Worm (Caenorhabditis elegans) whole organism, L1 larva: ENCODE results near the gene mboa-6.

Experiments used
- C16A3.4 ChIP-seq: fragments of 150-350 bp; optimal IDR thresholded peaks from 2 replicates; lab custom pipeline; 2014; ENCODE audit warnings: missing biosample characterization, missing genetic modification characterization
- Y116A8C.19 ChIP-seq: sonication (generic microtip); optimal IDR thresholded peaks from 2 replicates; lab custom pipeline; 2016; ENCODE audit warnings: missing compliant biosample characterization, missing genetic modification characterization, borderline replicate concordance
- ama-1 ChIP-seq: fragments of 150-350 bp; optimal IDR thresholded peaks from 2 replicates; lab custom pipeline; 2014
- ceh-63 ChIP-seq: fragments of 200-800 bp; sonication (Bioruptor generic); optimal IDR thresholded peaks from 2 replicates; lab custom pipeline; 2018; ENCODE audit warnings: mild to moderate bottlenecking, missing genetic modification characterization, missing compliant biosample characterization
- ceh-90 ChIP-seq: sonication (generic microtip); optimal IDR thresholded peaks from 2 replicates; lab custom pipeline; 2016; ENCODE audit warnings: missing genetic modification characterization, missing compliant biosample characterization
- ces-1 ChIP-seq: fragments of 150-350 bp; optimal IDR thresholded peaks from 2 replicates; lab custom pipeline; 2014; ENCODE audit warnings: missing biosample characterization, missing genetic modification reagents, missing genetic modification characterization
- dpl-1 ChIP-seq, 3 experiments: fragments of 150-350 bp in 2 of 3; sonication (generic microtip) in 1 of 3; optimal IDR thresholded peaks; 2 replicates each; lab custom pipeline; 2014 to 2017; ENCODE audit warnings: missing biosample characterization in 3 of 3, missing genetic modification characterization in 3 of 3, missing genetic modification reagents in 3 of 3
- dsc-1 ChIP-seq: sonication (generic microtip); optimal IDR thresholded peaks from 2 replicates; lab custom pipeline; 2016; ENCODE audit warnings: mild to moderate bottlenecking, missing genetic modification characterization, missing compliant biosample characterization
- egl-13 ChIP-seq: sonication (generic microtip); optimal IDR thresholded peaks from 2 replicates; lab custom pipeline; 2016; ENCODE audit warnings: missing genotype, missing genetic modification reagents, missing genetic modification characterization, missing compliant biosample characterization
- egl-27 ChIP-seq, 2 experiments: fragments of 150-350 bp in 1 of 2; sonication (generic microtip); optimal IDR thresholded peaks; 3 replicates each; lab custom pipeline; 2017 to 2018; ENCODE audit warnings: missing biosample characterization in 2 of 2, missing genetic modification characterization in 2 of 2, missing genetic modification reagents in 2 of 2
- elt-2 ChIP-seq: sonication (generic microtip); optimal IDR thresholded peaks from 2 replicates; lab custom pipeline; 2016; ENCODE audit warnings: missing genetic modification characterization, mild to moderate bottlenecking, inconsistent platforms, missing compliant biosample characterization, missing genetic modification reagents
- ets-5 ChIP-seq: fragments of 200-800 bp; sonication (Bioruptor generic); IDR thresholded peaks from 2 replicates; pipeline ENCODE4 v1.3.6; 2022; ENCODE audit warnings: missing genetic modification characterization, missing compliant biosample characterization
- hlh-17 ChIP-seq: fragments of 200-800 bp; sonication (Bioruptor generic); optimal IDR thresholded peaks from 2 replicates; lab custom pipeline; 2018; ENCODE audit warnings: missing genetic modification characterization, mild to moderate bottlenecking, missing compliant biosample characterization, moderate library complexity, borderline replicate concordance
- hpl-2 ChIP-seq: fragments of 150-350 bp; optimal IDR thresholded peaks from 2 replicates; lab custom pipeline; 2014; ENCODE audit warnings: missing biosample characterization, missing genetic modification reagents, missing genetic modification characterization
- irx-1 ChIP-seq: sonication (generic microtip); optimal IDR thresholded peaks from 2 replicates; lab custom pipeline; 2016; ENCODE audit warnings: missing genetic modification characterization, missing compliant biosample characterization
- isw-1 ChIP-seq: fragments of 200-800 bp; sonication (Bioruptor generic); IDR thresholded peaks from 2 replicates; pipeline ENCODE4 v1.3.6; 2022; ENCODE audit warnings: missing genetic modification characterization, missing compliant biosample characterization
- lin-13 ChIP-seq: fragments of 150-350 bp; optimal IDR thresholded peaks from 2 replicates; lab custom pipeline; 2014; ENCODE audit warnings: missing biosample characterization, missing genetic modification reagents, missing genetic modification characterization
- lin-15B ChIP-seq: fragments of 150-350 bp; sonication (generic microtip); optimal IDR thresholded peaks from 3 replicates; lab custom pipeline; 2014; ENCODE audit warnings: missing biosample characterization, missing genetic modification characterization
- lin-35 ChIP-seq, 2 experiments: fragments of 150-350 bp; optimal IDR thresholded peaks; 2 replicates each; lab custom pipeline; 2014; ENCODE audit warnings: missing biosample characterization in 2 of 2, missing genetic modification characterization in 2 of 2, missing genetic modification reagents in 2 of 2
- lin-39 ChIP-seq: fragments of 150-350 bp; optimal IDR thresholded peaks from 2 replicates; lab custom pipeline; 2014; ENCODE audit warnings: missing biosample characterization, missing genetic modification reagents, missing genetic modification characterization
- mef-2 ChIP-seq: fragments of 150-350 bp; optimal IDR thresholded peaks from 2 replicates; lab custom pipeline; 2014; ENCODE audit warnings: missing biosample characterization, missing genetic modification characterization
- mep-1 ChIP-seq: fragments of 150-350 bp; optimal IDR thresholded peaks from 2 replicates; lab custom pipeline; 2014; ENCODE audit warnings: missing biosample characterization, missing genetic modification characterization
- nhr-11 ChIP-seq: fragments of 150-350 bp; optimal IDR thresholded peaks from 2 replicates; lab custom pipeline; 2014; ENCODE audit warnings: missing biosample characterization, missing genetic modification characterization
- nhr-20 ChIP-seq: sonication (generic microtip); optimal IDR thresholded peaks from 2 replicates; lab custom pipeline; 2016; ENCODE audit warnings: mild to moderate bottlenecking, missing genetic modification characterization, missing compliant biosample characterization
- nhr-237 ChIP-seq: fragments of 150-350 bp; optimal IDR thresholded peaks from 2 replicates; lab custom pipeline; 2014; ENCODE audit warnings: missing biosample characterization, missing genetic modification characterization
- nhr-28 ChIP-seq: fragments of 150-350 bp; optimal IDR thresholded peaks from 2 replicates; lab custom pipeline; 2014; ENCODE audit warnings: missing biosample characterization, missing genetic modification characterization
- nhr-47 ChIP-seq: sonication (generic microtip); optimal IDR thresholded peaks from 2 replicates; lab custom pipeline; 2016; ENCODE audit warnings: mild to moderate bottlenecking, missing genetic modification characterization, moderate library complexity, missing compliant biosample characterization
- nhr-76 ChIP-seq: sonication (generic microtip); optimal IDR thresholded peaks from 2 replicates; lab custom pipeline; 2017; ENCODE audit warnings: missing biosample characterization, missing genetic modification characterization
- nhr-85 ChIP-seq: sonication (generic microtip); peaks from one replicate; lab custom pipeline; 2016; ENCODE audit warnings: missing genetic modification characterization, inconsistent platforms, missing compliant biosample characterization
- nhr-90 ChIP-seq: sonication (generic microtip); optimal IDR thresholded peaks from 2 replicates; lab custom pipeline; 2016; ENCODE audit warnings: mild to moderate bottlenecking, missing genetic modification characterization, missing compliant biosample characterization; ENCODE audit not compliant: poor library complexity
- pag-3 ChIP-seq: sonication (generic microtip); optimal IDR thresholded peaks from 2 replicates; lab custom pipeline; 2017; ENCODE audit warnings: missing genetic modification characterization, mild to moderate bottlenecking, missing compliant biosample characterization, antibody characterized with exemption, borderline replicate concordance; ENCODE audit not compliant: insufficient read depth
- pqm-1 ChIP-seq: sonication (generic microtip); optimal IDR thresholded peaks from 3 replicates; lab custom pipeline; 2017; ENCODE audit warnings: missing biosample characterization, missing genetic modification characterization
- sox-4 ChIP-seq: sonication (generic microtip); optimal IDR thresholded peaks from 2 replicates; lab custom pipeline; 2016; ENCODE audit warnings: missing genetic modification characterization, missing compliant biosample characterization
- sup-37 ChIP-seq: fragments of 200-800 bp; sonication (Bioruptor generic); optimal IDR thresholded peaks from 2 replicates; lab custom pipeline; 2018; ENCODE audit warnings: mild to moderate bottlenecking, missing genetic modification characterization, missing compliant biosample characterization
- swsn-7 ChIP-seq: sonication (generic microtip); optimal IDR thresholded peaks from 2 replicates; lab custom pipeline; 2016; ENCODE audit warnings: missing genetic modification characterization, missing compliant biosample characterization
- tbx-2 ChIP-seq: sonication (generic microtip); optimal IDR thresholded peaks from 2 replicates; lab custom pipeline; 2016; ENCODE audit warnings: missing genetic modification characterization, missing compliant biosample characterization
- unc-30 ChIP-seq: sonication (generic microtip); optimal IDR thresholded peaks from 2 replicates; lab custom pipeline; 2017; ENCODE audit warnings: missing biosample characterization, missing genetic modification characterization
- unc-62 ChIP-seq: fragments of 150-350 bp; optimal IDR thresholded peaks from 2 replicates; lab custom pipeline; 2014; ENCODE audit warnings: missing biosample characterization, missing genetic modification reagents, missing genetic modification characterization
- unc-86 ChIP-seq: sonication (generic microtip); optimal IDR thresholded peaks from 2 replicates; lab custom pipeline; 2016; ENCODE audit warnings: missing genetic modification characterization, missing compliant biosample characterization
- unc-98 ChIP-seq: fragments of 200-800 bp; sonication (Bioruptor generic); IDR thresholded peaks from 2 replicates; pipeline ENCODE4 v1.3.6; 2022; ENCODE audit warnings: missing genetic modification characterization, missing compliant biosample characterization
- zag-1 ChIP-seq: fragments of 150-350 bp; optimal IDR thresholded peaks from 2 replicates; lab custom pipeline; 2014; ENCODE audit warnings: missing biosample characterization, missing genetic modification characterization
- zip-4 ChIP-seq: fragments of 200-800 bp; sonication (Bioruptor generic); optimal IDR thresholded peaks from 2 replicates; lab custom pipeline; 2018; ENCODE audit warnings: mild to moderate bottlenecking, missing genetic modification characterization, moderate library complexity, missing compliant biosample characterization
- ztf-4 ChIP-seq: fragments of 150-350 bp; optimal IDR thresholded peaks from 2 replicates; lab custom pipeline; 2014; ENCODE audit warnings: missing biosample characterization, missing genetic modification characterization

The mboa-6 gene

ce11 chrIII:2005729-2006128 is 44.0 kb upstream of the mboa-6 start, which contains the start of gene Y39A3B.1:
Gene Y39A3B.1 (plus strand): TSS chrIII:2006029.
- TF ChIP-seq C16A3.4 (tag; lab: Kevin White, UChicago): no peak
- no peak for TF ChIP-seq tbx-2 (tag; lab: Kevin White, UChicago)
- no peak for TF ChIP-seq nhr-20 (tag; lab: Kevin White, UChicago)
- TF ChIP-seq nhr-47 (tag; lab: Kevin White, UChicago): no peak
- no peak for TF ChIP-seq mep-1
- no peak for TF ChIP-seq nhr-76 (tag; lab: Kevin White, UChicago)
- TF ChIP-seq nhr-85 (tag; lab: Kevin White, UChicago): no peak
- no peak for TF ChIP-seq ces-1 (GFP tag; lab: Kevin White, UChicago)
- no peak for TF ChIP-seq zip-4 (GFP tag; lab: Kevin White, UChicago)
- TF ChIP-seq hlh-17 (GFP tag; lab: Kevin White, UChicago): no peak
- no peak for TF ChIP-seq dpl-1 (GFP tag; optimal IDR thresholded peaks at IDR 0.05; lab: Kevin White, UChicago)
- TF ChIP-seq dsc-1 (tag; lab: Kevin White, UChicago): no peak
- no peak for TF ChIP-seq pqm-1 (tag; lab: Kevin White, UChicago)
- no peak for TF ChIP-seq nhr-90
- no peak for TF ChIP-seq isw-1 (GFP tag; lab: Robert Waterston, UW)
- TF ChIP-seq hpl-2 (GFP tag; lab: Kevin White, UChicago): no peak
- no peak for TF ChIP-seq nhr-237 (tag; lab: Kevin White, UChicago)

- TF ChIP-seq elt-2 (tag; lab: Kevin White, UChicago) (no peak), zag-1 (no peak), lin-39 (tag; lab: Kevin White, UChicago) (no peak), swsn-7 (tag; lab: Kevin White, UChicago) (no peak), ama-1 (lab: Kevin White, UChicago) (no peak), unc-30 (tag; lab: Kevin White, UChicago) (no peak), lin-35 (GFP tag; optimal IDR thresholded peaks at IDR 0.05; lab: Kevin White, UChicago) (no peak), irx-1 (no peak), mef-2 (tag; lab: Kevin White, UChicago) (no peak), ceh-63 (GFP tag; lab: Kevin White, UChicago) (no peak), egl-27 (tag; optimal IDR thresholded peaks at IDR 0.05; lab: Kevin White, UChicago) (no peak), unc-98 (GFP tag; lab: Robert Waterston, UW) (no peak), C16A3.4 (tag; lab: Kevin White, UChicago) (no peak), unc-86 (tag; lab: Kevin White, UChicago) (no peak)
- TF ChIP-seq, all 84 proteins: peak for 0
Measured at ce11 chrIII:2001210-2001609, 39.5 kb upstream of the mboa-6 start.

ce11 chrIII:1997569-1997968 is 35.8 kb upstream of the mboa-6 start, which contains the start of gene lgc-42:
Gene lgc-42 (plus strand): TSS chrIII:1997869.
- TF ChIP-seq egl-13 (tag; lab: Kevin White, UChicago) (no peak), ceh-90 (no peak), nhr-85 (tag; lab: Kevin White, UChicago) (peak; percentile 1), unc-62 (GFP tag; lab: Kevin White, UChicago) (no peak)

- TF ChIP-seq lin-39 (tag; lab: Kevin White, UChicago) (no peak), nhr-47 (tag; lab: Kevin White, UChicago) (no peak), pag-3 (no peak), ets-5 (GFP tag; lab: Robert Waterston, UW) (no peak), nhr-11 (tag; lab: Kevin White, UChicago) (no peak), Y116A8C.19 (tag; lab: Kevin White, UChicago) (no peak), lin-15B (tag; lab: Kevin White, UChicago) (no peak), ztf-4 (tag; lab: Kevin White, UChicago) (no peak), sup-37 (GFP tag; lab: Kevin White, UChicago) (no peak), nhr-28 (tag; lab: Kevin White, UChicago) (no peak), sox-4 (tag; lab: Kevin White, UChicago) (no peak), egl-13 (tag; lab: Kevin White, UChicago) (no peak), lin-13 (GFP tag; lab: Kevin White, UChicago) (no peak), unc-86 (tag; lab: Kevin White, UChicago) (no peak)
Measured at ce11 chrIII:1989940-1990339, 28.2 kb upstream of the mboa-6 start.
